Fruit fly (Drosophila melanogaster) whole organism, adult: ENCODE data around the gene Pde1c.

Experiments
- CG14711 ChIP-seq: fragments of 200-800 bp; sonication (Bioruptor generic); optimal IDR thresholded peaks from 2 replicates; lab custom pipeline; 2018; ENCODE audit warnings: missing biosample characterization, mild to moderate bottlenecking, missing genetic modification characterization, moderate library complexity
- CG33017 ChIP-seq: fragments of 200-800 bp; sonication (Bioruptor generic); optimal IDR thresholded peaks from 2 replicates; lab custom pipeline; 2018; ENCODE audit warnings: missing biosample characterization, mild to moderate bottlenecking, missing genetic modification characterization, moderate library complexity
- CG7045 ChIP-seq: fragments of 200-800 bp; sonication (Bioruptor generic); optimal IDR thresholded peaks from 2 replicates; lab custom pipeline; 2017; ENCODE audit warnings: missing biosample characterization, mild to moderate bottlenecking, missing genetic modification characterization
- Crg-1 ChIP-seq: fragments of 200-800 bp; sonication (Bioruptor generic); optimal IDR thresholded peaks from 2 replicates; lab custom pipeline; 2016; ENCODE audit warnings: missing biosample characterization, missing genetic modification characterization
- Hr96 ChIP-seq: fragments of 200-800 bp; sonication (Bioruptor generic); optimal IDR thresholded peaks from 2 replicates; lab custom pipeline; 2016; ENCODE audit warnings: missing biosample characterization, missing genetic modification characterization
- bab1 ChIP-seq: fragments of 200-800 bp; sonication (Bioruptor generic); optimal IDR thresholded peaks from 3 replicates; lab custom pipeline; 2019; ENCODE audit warnings: missing biosample characterization, mild to moderate bottlenecking, missing genetic modification characterization, moderate library complexity
- kay ChIP-seq: fragments of 200-800 bp; sonication (Bioruptor generic); peaks from one replicate; lab custom pipeline; 2016; ENCODE audit warnings: missing biosample characterization, missing genetic modification characterization, borderline replicate concordance
- ovo ChIP-seq: fragments of 200-800 bp; sonication (Bioruptor generic); optimal IDR thresholded peaks from 2 replicates; lab custom pipeline; 2016; ENCODE audit warnings: missing biosample characterization, missing genetic modification characterization
- tj ChIP-seq: fragments of 200-800 bp; sonication (Bioruptor generic); optimal IDR thresholded peaks from 3 replicates; lab custom pipeline; 2017; ENCODE audit warnings: missing biosample characterization, mild to moderate bottlenecking, missing genetic modification characterization, moderate library complexity

- TF ChIP-seq Crg-1 (no peak), bab1 (GFP tag; lab: Kevin White, UChicago) (no peak), CG7045 (GFP tag; lab: Kevin White, UChicago) (no peak), kay (no peak), CG33017 (tag; lab: Kevin White, UChicago) (no peak), ovo (GFP tag; lab: Kevin White, UChicago) (no peak), tj (GFP tag; lab: Kevin White, UChicago) (no peak), Hr96 (GFP tag; lab: Kevin White, UChicago) (no peak), CG14711 (tag; lab: Kevin White, UChicago) (no peak)
These were observed 13.9 kb upstream of the Pde1c start for dm6 chr2L:11942265-11942664.
